Fruit fly (Drosophila melanogaster): ENCODE results near the gene att-ORFB.

att-ORFB gene

DNA sequence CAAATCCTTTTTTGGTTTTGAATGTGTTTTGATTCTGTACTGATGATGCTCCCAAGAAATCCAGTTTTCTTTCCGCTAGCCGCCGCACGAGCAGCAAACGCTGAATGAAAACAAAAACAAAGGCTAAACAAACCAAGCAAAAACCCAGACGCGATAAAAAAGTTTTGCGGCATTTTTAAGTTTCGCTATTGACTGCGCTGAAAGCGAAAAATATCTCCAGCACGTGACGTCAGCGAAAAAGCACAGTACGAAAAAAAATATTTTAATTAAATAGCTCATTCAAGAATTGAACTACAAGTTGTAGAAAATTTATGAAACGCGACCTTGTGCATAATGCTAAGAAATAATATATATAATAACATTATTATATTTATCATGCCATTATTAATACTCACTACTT lies 9.2 kb downstream of the att-ORFB start:
- peak; percentile 66 for TF ChIP-seq tj (GFP tag; optimal IDR thresholded peaks at IDR 0.05)
- no peak for TF ChIP-seq CG33017 (tag; optimal IDR thresholded peaks at IDR 0.05)
- TF ChIP-seq kay (GFP tag; ENCODE audit: borderline replicate concordance), result peak; percentile 87

DNA sequence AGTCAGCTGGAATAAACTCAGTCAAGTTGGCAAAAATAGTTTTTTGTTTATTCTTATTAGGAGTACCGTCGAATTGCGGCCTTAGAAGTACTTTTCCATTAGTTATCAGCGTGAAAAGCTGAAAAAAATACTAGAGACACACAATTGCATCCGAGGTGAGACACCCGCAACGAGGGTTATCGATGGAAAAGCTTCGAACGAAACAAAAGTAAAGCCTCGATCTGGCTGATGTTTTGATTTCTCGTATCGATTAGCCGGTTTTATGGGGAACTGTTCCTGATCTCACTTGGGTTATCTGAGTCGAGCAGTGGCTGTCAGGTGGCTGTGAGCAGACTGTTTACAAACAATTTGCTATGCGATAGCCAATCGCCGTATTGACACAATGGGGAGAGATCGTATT lies 10.5 kb downstream of the att-ORFB start:
- TF ChIP-seq cic (GFP tag; optimal IDR thresholded peaks at IDR 0.05) (peak; percentile 31), CG5204 (GFP tag; optimal IDR thresholded peaks at IDR 0.05) (no peak), tj (GFP tag; optimal IDR thresholded peaks at IDR 0.05) (peak; percentile 23)

dm6 chr3R:20543220-20543619 lies 11.0 kb downstream of the att-ORFB start:
- no peak for TF ChIP-seq ovo (GFP tag; optimal IDR thresholded peaks at IDR 0.05)
- no peak for TF ChIP-seq pad (GFP tag; optimal IDR thresholded peaks at IDR 0.05)
- TF ChIP-seq CG14711 (tag; optimal IDR thresholded peaks at IDR 0.05), result no peak
- no peak for TF ChIP-seq CG5204 (GFP tag; optimal IDR thresholded peaks at IDR 0.05)
- TF ChIP-seq cnc (optimal IDR thresholded peaks at IDR 0.05), result no peak

DNA sequence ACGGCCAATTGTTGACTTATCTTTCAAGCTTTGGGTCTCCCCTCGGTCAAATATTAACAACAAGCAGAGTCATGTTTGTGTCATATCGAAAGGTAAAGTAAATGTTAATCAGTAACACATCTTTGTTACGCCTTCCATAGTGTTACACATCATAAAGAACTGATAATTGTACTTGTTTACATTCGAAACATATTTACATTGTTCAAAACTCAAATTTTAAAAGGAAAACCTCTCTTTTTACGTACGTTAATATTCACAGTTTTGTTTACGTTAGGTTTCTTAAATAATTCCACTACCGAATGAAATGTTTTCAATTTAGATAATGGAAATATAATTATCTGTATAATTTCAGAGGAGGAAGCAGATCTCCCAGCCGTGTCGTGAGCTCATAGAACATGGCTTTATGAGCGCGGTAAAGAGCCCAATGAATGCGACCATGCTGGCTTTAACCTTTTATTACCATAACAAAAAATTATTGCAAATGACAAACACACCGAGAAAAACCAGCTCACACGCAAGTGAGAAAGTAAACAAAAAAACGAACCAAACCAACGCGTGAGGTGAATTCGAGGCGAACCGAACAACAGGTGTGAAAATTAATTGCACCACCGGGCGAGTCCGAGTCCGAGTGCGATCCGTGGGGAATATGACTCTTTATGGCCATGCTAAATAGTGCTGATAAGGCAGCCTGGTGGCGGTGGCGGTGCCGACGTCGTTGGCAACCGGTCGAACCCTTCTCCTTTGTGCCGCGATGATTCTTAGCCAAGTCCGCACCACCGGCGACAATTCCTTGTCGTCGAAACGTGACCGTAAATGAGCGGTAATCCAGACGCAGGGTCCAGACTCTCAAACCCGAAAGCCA lies 11.7 kb downstream of the att-ORFB start:
- TF ChIP-seq ovo (GFP tag; optimal IDR thresholded peaks at IDR 0.05), result peak; percentile 80
- no peak for TF ChIP-seq pad (GFP tag; optimal IDR thresholded peaks at IDR 0.05)
- no peak for TF ChIP-seq Clk (GFP tag; optimal IDR thresholded peaks at IDR 0.05)
- no peak for TF ChIP-seq bab1 (GFP tag; optimal IDR thresholded peaks at IDR 0.05)
- no peak for TF ChIP-seq CG11617 (GFP tag; optimal IDR thresholded peaks at IDR 0.05)
- peak; percentile 32 for TF ChIP-seq Crg-1 (GFP tag; optimal IDR thresholded peaks at IDR 0.05)
- TF ChIP-seq cic (GFP tag; optimal IDR thresholded peaks at IDR 0.05), result peak; percentile 8
- peak; percentile 4 for TF ChIP-seq kay (GFP tag; ENCODE audit: borderline replicate concordance)
- TF ChIP-seq CG5204 (GFP tag; optimal IDR thresholded peaks at IDR 0.05), result no peak
- no peak for TF ChIP-seq CG1620 (GFP tag; optimal IDR thresholded peaks at IDR 0.05)
- TF ChIP-seq CG33017 (tag; optimal IDR thresholded peaks at IDR 0.05), result no peak
- no peak for TF ChIP-seq CG12768 (GFP tag; optimal IDR thresholded peaks at IDR 0.05)
- TF ChIP-seq CG7101 (tag; optimal IDR thresholded peaks at IDR 0.05), result peak; percentile 45
- peak; percentile 84 for TF ChIP-seq tj (GFP tag; optimal IDR thresholded peaks at IDR 0.05)
- no peak for TF ChIP-seq CG7045 (GFP tag; optimal IDR thresholded peaks at IDR 0.05)
- TF ChIP-seq CG14711 (tag; optimal IDR thresholded peaks at IDR 0.05), result no peak
- peak; percentile 36 for TF ChIP-seq Mnt (GFP tag; optimal IDR thresholded peaks at IDR 0.05)
- TF ChIP-seq Hr96 (GFP tag; optimal IDR thresholded peaks at IDR 0.05), result no peak
- no peak for TF ChIP-seq toe (GFP tag; optimal IDR thresholded peaks at IDR 0.05)
- TF ChIP-seq cnc (optimal IDR thresholded peaks at IDR 0.05), result no peak

DNA sequence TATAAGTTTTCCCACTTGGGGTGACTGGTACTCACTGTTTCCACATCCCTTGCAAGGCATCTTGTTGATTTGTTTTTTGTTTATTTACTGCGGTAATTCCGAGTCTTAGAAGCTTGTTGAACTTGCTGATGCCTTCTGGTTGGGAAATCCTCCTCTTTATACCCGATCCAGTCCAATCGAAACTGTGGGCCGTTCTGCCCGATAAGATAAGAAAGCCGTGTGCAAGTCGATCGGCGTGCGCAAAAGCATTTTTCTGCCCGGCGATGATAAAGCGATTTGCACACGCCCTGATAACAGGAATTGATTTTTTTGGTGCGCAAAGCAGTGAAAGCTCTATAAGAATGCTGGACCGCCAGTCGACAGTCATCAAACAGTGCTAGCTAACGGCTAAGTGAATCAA lies 19.6 kb downstream of the att-ORFB start, which contains the start of the genes MtnE and MtnD:
TSS of gene MtnE (minus strand) at position 130 of the 400 bp plus-strand sequence.
TSS of gene MtnD (plus strand) at position 388 of the 400 bp plus-strand sequence.
- TF ChIP-seq kay (GFP tag; ENCODE audit: borderline replicate concordance) (peak; percentile 24), CG33017 (tag; optimal IDR thresholded peaks at IDR 0.05) (no peak), CG11617 (GFP tag; optimal IDR thresholded peaks at IDR 0.05) (no peak), CG7101 (tag; optimal IDR thresholded peaks at IDR 0.05) (no peak), CG5204 (GFP tag; optimal IDR thresholded peaks at IDR 0.05) (no peak), CG14711 (tag; optimal IDR thresholded peaks at IDR 0.05) (no peak), ovo (GFP tag; optimal IDR thresholded peaks at IDR 0.05) (no peak), cnc (optimal IDR thresholded peaks at IDR 0.05) (peak in 1 of 2 experiments; percentile 46), cic (GFP tag; optimal IDR thresholded peaks at IDR 0.05) (peak; percentile 71)

DNA sequence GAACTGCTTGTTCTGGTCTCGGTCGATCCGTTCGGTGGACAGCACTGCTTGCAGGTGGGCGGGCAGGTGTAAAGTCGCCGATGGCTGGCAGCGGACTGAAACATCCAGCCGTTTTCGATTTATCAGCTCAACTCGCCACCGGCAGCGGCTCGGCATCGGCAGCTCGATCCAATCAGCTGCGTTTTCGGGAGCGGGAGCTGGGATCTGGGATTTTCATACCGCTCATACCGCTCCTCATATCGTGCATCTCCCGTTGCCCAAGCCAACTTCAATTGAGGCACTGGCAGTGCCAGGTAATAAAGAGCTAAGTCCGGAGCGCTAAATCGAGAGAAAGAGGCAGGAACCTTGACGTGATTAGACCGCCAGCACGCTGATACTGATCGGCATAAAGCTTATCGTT lies 41.8 kb downstream of the att-ORFB start, which contains the start of gene MFS9:
TSS of gene MFS9 (minus strand) at position 101 of the 400 bp plus-strand sequence.
- no peak for TF ChIP-seq ovo (GFP tag; optimal IDR thresholded peaks at IDR 0.05)

dm6 chr3R:20509377-20509776 lies 44.8 kb downstream of the att-ORFB start:
- TF ChIP-seq CG7045 (GFP tag; optimal IDR thresholded peaks at IDR 0.05) (no peak), tj (GFP tag; optimal IDR thresholded peaks at IDR 0.05) (no peak), Clk (GFP tag; optimal IDR thresholded peaks at IDR 0.05) (no peak), cnc (optimal IDR thresholded peaks at IDR 0.05) (no peak), pad (GFP tag; optimal IDR thresholded peaks at IDR 0.05) (no peak), kay (GFP tag; ENCODE audit: borderline replicate concordance) (no peak), CG1620 (GFP tag; optimal IDR thresholded peaks at IDR 0.05) (no peak), toe (GFP tag; optimal IDR thresholded peaks at IDR 0.05) (no peak), Crg-1 (GFP tag; optimal IDR thresholded peaks at IDR 0.05) (no peak), Hr96 (GFP tag; optimal IDR thresholded peaks at IDR 0.05) (no peak), Mnt (GFP tag; optimal IDR thresholded peaks at IDR 0.05) (no peak), cic (GFP tag; optimal IDR thresholded peaks at IDR 0.05) (no peak), CG14711 (tag; optimal IDR thresholded peaks at IDR 0.05) (no peak), bab1 (GFP tag; optimal IDR thresholded peaks at IDR 0.05) (no peak), CG11617 (GFP tag; optimal IDR thresholded peaks at IDR 0.05) (no peak), ovo (GFP tag; optimal IDR thresholded peaks at IDR 0.05) (no peak), CG33017 (tag; optimal IDR thresholded peaks at IDR 0.05) (no peak), CG5204 (GFP tag; optimal IDR thresholded peaks at IDR 0.05) (no peak), CG7101 (tag; optimal IDR thresholded peaks at IDR 0.05) (no peak)

Data from whole organism, adult.